Worm (Caenorhabditis elegans) whole organism, young adult: ENCODE measurements around the gene dhhc-4.

Experiments used
- B0035.1 ChIP-seq: sonication (generic microtip); optimal IDR thresholded peaks from 2 replicates; lab custom pipeline; 2016; ENCODE audit warnings: missing genetic modification characterization, mild to moderate bottlenecking, missing compliant biosample characterization, missing genotype, missing genetic modification reagents
- C06A6.2 ChIP-seq: fragments of 200-800 bp; sonication (Bioruptor generic); conservative IDR thresholded peaks from 2 replicates; pipeline ENCODE4 v1.3.6; 2022; ENCODE audit warnings: missing genetic modification characterization, missing compliant biosample characterization
- F39B2.1 ChIP-seq: fragments of 200-800 bp; sonication (Bioruptor generic); IDR thresholded peaks from 2 replicates; pipeline ENCODE4 v1.3.6; 2022; ENCODE audit warnings: missing genetic modification reagents, missing genetic modification characterization, missing compliant biosample characterization
- F49E8.2 ChIP-seq: sonication (generic microtip); optimal IDR thresholded peaks from 3 replicates; lab custom pipeline; 2017; ENCODE audit warnings: missing genetic modification characterization, mild to moderate bottlenecking, missing compliant biosample characterization, antibody characterized with exemption, moderate library complexity; ENCODE audit not compliant: insufficient read depth
- K12H6.12 ChIP-seq: fragments of 200-800 bp; sonication (Bioruptor generic); optimal IDR thresholded peaks from 2 replicates; lab custom pipeline; 2018; ENCODE audit warnings: mild to moderate bottlenecking, missing genetic modification characterization, missing compliant biosample characterization
- T26A5.8 ChIP-seq: sonication (generic microtip); optimal IDR thresholded peaks from 2 replicates; lab custom pipeline; 2016; ENCODE audit warnings: missing genetic modification characterization, missing compliant biosample characterization
- Y53F4B.3 ChIP-seq: fragments of 200-800 bp; sonication (Bioruptor generic); IDR thresholded peaks from 2 replicates; pipeline ENCODE4 v1.3.6; 2022; ENCODE audit warnings: missing genetic modification reagents, missing genetic modification characterization, missing compliant biosample characterization
- Y67H2A.10 ChIP-seq: fragments of 200-800 bp; sonication (Bioruptor generic); conservative IDR thresholded peaks from 2 replicates; pipeline ENCODE4 v1.3.6; 2022; ENCODE audit warnings: missing genetic modification reagents, missing genetic modification characterization, missing compliant biosample characterization
- Y79H2A.3 ChIP-seq: fragments of 200-800 bp; sonication (Bioruptor generic); conservative IDR thresholded peaks from 2 replicates; pipeline ENCODE4 v1.3.6; 2022; ENCODE audit warnings: missing genetic modification reagents, missing genetic modification characterization, missing compliant biosample characterization
- Y95B8A.8 ChIP-seq: fragments of 200-800 bp; sonication (Bioruptor generic); IDR thresholded peaks from 2 replicates; pipeline ENCODE4 v1.3.6; 2022; ENCODE audit warnings: missing genetic modification reagents, missing genetic modification characterization, missing compliant biosample characterization
- ama-1 ChIP-seq, 3 experiments: fragments of 150-350 bp in 1 of 3; sonication (generic microtip) in 2 of 3; optimal IDR thresholded peaks; 2 replicates each; lab custom pipeline; 2014 to 2018; ENCODE audit warnings: missing biosample characterization in 2 of 3, missing genetic modification characterization in 2 of 3, missing genetic modification reagents in 2 of 3
- atf-7 ChIP-seq: sonication (generic microtip); optimal IDR thresholded peaks from 2 replicates; lab custom pipeline; 2017; ENCODE audit warnings: mild to moderate bottlenecking, missing genetic modification characterization, missing compliant biosample characterization
- attf-3 ChIP-seq: fragments of 200-800 bp; sonication (Bioruptor generic); conservative IDR thresholded peaks from 2 replicates; pipeline ENCODE4 v1.3.6; 2022; ENCODE audit warnings: missing genetic modification reagents, missing genetic modification characterization, missing compliant biosample characterization
- ceh-100 ChIP-seq: fragments of 200-800 bp; sonication (Bioruptor generic); IDR thresholded peaks from 2 replicates; pipeline ENCODE4 v1.3.6; 2022; ENCODE audit warnings: missing genetic modification reagents, missing genetic modification characterization, missing compliant biosample characterization
- ceh-27 ChIP-seq: fragments of 200-800 bp; sonication (Bioruptor generic); optimal IDR thresholded peaks from 2 replicates; lab custom pipeline; 2018; ENCODE audit warnings: mild to moderate bottlenecking, missing genetic modification characterization, moderate library complexity, missing compliant biosample characterization
- ceh-40 ChIP-seq: fragments of 200-800 bp; sonication (Bioruptor generic); IDR thresholded peaks from 2 replicates; pipeline ENCODE4 v1.3.6; 2022; ENCODE audit warnings: missing genetic modification characterization, missing compliant biosample characterization
- ceh-58 ChIP-seq: fragments of 200-800 bp; sonication (Bioruptor generic); IDR thresholded peaks from 2 replicates; pipeline ENCODE4 v1.3.6; 2022; ENCODE audit warnings: missing genetic modification characterization, missing compliant biosample characterization
- ceh-79 ChIP-seq: sonication (generic microtip); optimal IDR thresholded peaks from 2 replicates; lab custom pipeline; 2017; ENCODE audit warnings: mild to moderate bottlenecking, missing genetic modification characterization, missing compliant biosample characterization
- ceh-91 ChIP-seq: fragments of 200-800 bp; sonication (Bioruptor generic); IDR thresholded peaks from 2 replicates; pipeline ENCODE4 v1.3.6; 2022; ENCODE audit warnings: missing genetic modification reagents, missing genetic modification characterization, missing compliant biosample characterization
- dox-1 ChIP-seq: fragments of 200-800 bp; sonication (Bioruptor generic); IDR thresholded peaks from 2 replicates; pipeline ENCODE4 v1.3.6; 2022; ENCODE audit warnings: missing genetic modification reagents, missing genetic modification characterization, missing compliant biosample characterization
- egl-44 ChIP-seq: fragments of 200-800 bp; sonication (Bioruptor generic); IDR thresholded peaks from 2 replicates; pipeline ENCODE4 v1.3.6; 2022; ENCODE audit warnings: missing genetic modification reagents, missing genetic modification characterization, missing compliant biosample characterization
- ekl-4 ChIP-seq: fragments of 200-800 bp; sonication (Bioruptor generic); IDR thresholded peaks from 2 replicates; pipeline ENCODE4 v1.3.6; 2022; ENCODE audit warnings: missing genetic modification reagents, missing genetic modification characterization, missing compliant biosample characterization
- fkh-3 ChIP-seq: sonication (generic microtip); optimal IDR thresholded peaks from 2 replicates; lab custom pipeline; 2016; ENCODE audit warnings: mild to moderate bottlenecking, missing genetic modification characterization, missing compliant biosample characterization
- gei-17 ChIP-seq: fragments of 200-800 bp; sonication (Bioruptor generic); optimal IDR thresholded peaks from 2 replicates; lab custom pipeline; 2018; ENCODE audit warnings: mild to moderate bottlenecking, missing genetic modification characterization, missing compliant biosample characterization
- him-1 ChIP-seq: sonication (generic microtip); optimal IDR thresholded peaks from 2 replicates; lab custom pipeline; 2016; ENCODE audit warnings: missing genotype, missing genetic modification reagents, missing genetic modification characterization, missing compliant biosample characterization
- hlh-26 ChIP-seq: fragments of 200-800 bp; sonication (Bioruptor generic); conservative IDR thresholded peaks from 2 replicates; pipeline ENCODE4 v1.3.6; 2022; ENCODE audit warnings: missing genetic modification reagents, missing genetic modification characterization, missing compliant biosample characterization
- hmg-1.2 ChIP-seq: fragments of 200-800 bp; sonication (Bioruptor generic); IDR thresholded peaks from 2 replicates; pipeline ENCODE4 v1.3.6; 2022; ENCODE audit warnings: missing genetic modification reagents, missing genetic modification characterization, missing compliant biosample characterization
- hmg-20 ChIP-seq: fragments of 200-800 bp; sonication (Bioruptor generic); IDR thresholded peaks from 2 replicates; pipeline ENCODE4 v1.3.6; 2022; ENCODE audit warnings: missing genetic modification reagents, missing genetic modification characterization, missing compliant biosample characterization
- lin-35 ChIP-seq, 3 experiments: fragments of 150-350 bp in 2 of 3; sonication (generic microtip) in 1 of 3; optimal IDR thresholded peaks; 2 replicates each; lab custom pipeline; 2014 to 2018; ENCODE audit warnings: missing biosample characterization in 3 of 3, missing genetic modification characterization in 3 of 3, missing genetic modification reagents in 3 of 3
- lin-40 ChIP-seq: sonication (generic microtip); optimal IDR thresholded peaks from 2 replicates; lab custom pipeline; 2016; ENCODE audit warnings: missing genetic modification characterization, mild to moderate bottlenecking, missing compliant biosample characterization, missing genotype, missing genetic modification reagents
- lir-1 ChIP-seq: fragments of 200-800 bp; sonication (Bioruptor generic); conservative IDR thresholded peaks from 2 replicates; pipeline ENCODE4 v1.3.6; 2022; ENCODE audit warnings: missing genetic modification reagents, missing genetic modification characterization, missing compliant biosample characterization
- lsy-27 ChIP-seq: sonication (generic microtip); optimal IDR thresholded peaks from 2 replicates; lab custom pipeline; 2017; ENCODE audit warnings: missing genetic modification characterization, mild to moderate bottlenecking, missing compliant biosample characterization, antibody characterized with exemption, missing genotype, borderline replicate concordance; ENCODE audit not compliant: insufficient read depth
- madf-10 ChIP-seq: sonication (generic microtip); optimal IDR thresholded peaks from 2 replicates; lab custom pipeline; 2016; ENCODE audit warnings: mild to moderate bottlenecking, missing genetic modification characterization, missing compliant biosample characterization
- mcd-1 ChIP-seq: fragments of 200-800 bp; sonication (Bioruptor generic); IDR thresholded peaks from 2 replicates; pipeline ENCODE4 v1.3.6; 2022; ENCODE audit warnings: missing genetic modification reagents, missing genetic modification characterization, missing compliant biosample characterization
- nfya-1 ChIP-seq: sonication (generic microtip); optimal IDR thresholded peaks from 2 replicates; lab custom pipeline; 2017; ENCODE audit warnings: antibody characterized with exemption, missing compliant biosample characterization, missing genetic modification characterization, borderline replicate concordance; ENCODE audit not compliant: insufficient read depth
- nhr-179 ChIP-seq: sonication (generic microtip); optimal IDR thresholded peaks from 2 replicates; lab custom pipeline; 2016; ENCODE audit warnings: mild to moderate bottlenecking, missing genetic modification characterization, missing compliant biosample characterization
- nhr-90 ChIP-seq: sonication (generic microtip); optimal IDR thresholded peaks from 2 replicates; lab custom pipeline; 2016; ENCODE audit warnings: missing genotype, mild to moderate bottlenecking, missing genetic modification characterization, missing compliant biosample characterization
- rcor-1 ChIP-seq: fragments of 200-800 bp; sonication (Bioruptor generic); IDR thresholded peaks from 2 replicates; pipeline ENCODE4 v1.3.6; 2022; ENCODE audit warnings: missing genetic modification reagents, missing genetic modification characterization, missing compliant biosample characterization
- rpc-1 ChIP-seq, 2 experiments: fragments of 150-350 bp in 1 of 2; sonication (generic microtip) in 1 of 2; optimal IDR thresholded peaks; 2 replicates each; lab custom pipeline; 2014 to 2018; ENCODE audit warnings: missing biosample characterization in 1 of 2, missing genetic modification characterization in 1 of 2, missing genetic modification reagents in 1 of 2, missing genotype in 1 of 2
- snpc-1.1 ChIP-seq: sonication (generic microtip); optimal IDR thresholded peaks from 2 replicates; lab custom pipeline; 2017; ENCODE audit warnings: missing genetic modification characterization, mild to moderate bottlenecking, missing compliant biosample characterization, antibody characterized with exemption, moderate library complexity, missing genotype, missing genetic modification reagents; ENCODE audit not compliant: insufficient read depth
- tbp1 ChIP-seq: fragments of 200-800 bp; sonication (Bioruptor generic); optimal IDR thresholded peaks from 2 replicates; lab custom pipeline; 2018; ENCODE audit warnings: mild to moderate bottlenecking, missing genetic modification characterization, missing compliant biosample characterization
- tbx-9 ChIP-seq: sonication (generic microtip); optimal IDR thresholded peaks from 2 replicates; lab custom pipeline; 2016; ENCODE audit warnings: borderline replicate concordance, missing genetic modification characterization, inconsistent platforms, missing compliant biosample characterization
- tlf-1 ChIP-seq: fragments of 200-800 bp; sonication (Bioruptor generic); optimal IDR thresholded peaks from 2 replicates; lab custom pipeline; 2018; ENCODE audit warnings: mild to moderate bottlenecking, missing genetic modification characterization, missing compliant biosample characterization
- unc-130 ChIP-seq: sonication (generic microtip); optimal IDR thresholded peaks from 2 replicates; lab custom pipeline; 2016; ENCODE audit warnings: missing genetic modification reagents, missing genetic modification characterization, missing compliant biosample characterization
- ztf-28 ChIP-seq: fragments of 200-800 bp; sonication (Bioruptor generic); IDR thresholded peaks from 2 replicates; pipeline ENCODE4 v1.3.6; 2022; ENCODE audit warnings: missing genetic modification reagents, missing genetic modification characterization, missing compliant biosample characterization
- ztf-6 ChIP-seq: fragments of 200-800 bp; sonication (Bioruptor generic); IDR thresholded peaks from 2 replicates; pipeline ENCODE4 v1.3.6; 2022; ENCODE audit warnings: missing genetic modification reagents, missing genetic modification characterization, missing compliant biosample characterization

dhhc-4 gene

ce11 chrIII:9867780-9868503, at the start of gene dhhc-4 (continued):
- no peak for TF ChIP-seq dox-1 (GFP tag; lab: Robert Waterston, UW)
- TF ChIP-seq ama-1 (optimal IDR thresholded peaks at IDR 0.05; lab: Kevin White, UChicago): no peak
- no peak for TF ChIP-seq ama-1 (GFP tag; optimal IDR thresholded peaks at IDR 0.05; lab: Kevin White, UChicago)
- TF ChIP-seq nfya-1 (tag; lab: Kevin White, UChicago): no peak
- no peak for TF ChIP-seq lsy-27
- no peak for TF ChIP-seq tbx-9 (tag; lab: Kevin White, UChicago)
- TF ChIP-seq B0035.1: no peak
- no peak for TF ChIP-seq nhr-179
- TF ChIP-seq lin-35 (GFP tag; optimal IDR thresholded peaks at IDR 0.05; lab: Kevin White, UChicago): peak in 1 of 3 experiments; percentile 89
- TF ChIP-seq ceh-100: peak; percentile 33; the same call in 1 of the 2 replicates
- no peak for TF ChIP-seq ceh-58
- TF ChIP-seq ceh-91 (GFP tag; lab: Robert Waterston, UW): no peak
- TF ChIP-seq ztf-6 (GFP tag; lab: Robert Waterston, UW): no peak
- no peak for TF ChIP-seq hmg-1.2 (GFP tag; lab: Robert Waterston, UW)
- TF ChIP-seq gei-17 (GFP tag; lab: Kevin White, UChicago): no peak
- no peak for TF ChIP-seq ztf-28
- TF ChIP-seq ceh-40 (GFP tag; lab: Robert Waterston, UW): no peak
- TF ChIP-seq attf-3 (GFP tag; lab: Robert Waterston, UW): no peak
- no peak for TF ChIP-seq F39B2.1 (GFP tag; lab: Robert Waterston, UW)
- TF ChIP-seq tbp1 (GFP tag; lab: Kevin White, UChicago): no peak
- TF ChIP-seq Y67H2A.10 (GFP tag; lab: Robert Waterston, UW): no peak
- peak; percentile 42 for TF ChIP-seq K12H6.12 (tag; lab: Kevin White, UChicago)
- TF ChIP-seq Y53F4B.3: no peak
- TF ChIP-seq C06A6.2 (GFP tag; lab: Robert Waterston, UW): no peak
- peak; percentile 46; the same call in 1 of the 2 replicates for TF ChIP-seq hmg-20 (GFP tag; lab: Robert Waterston, UW)
- no peak for TF ChIP-seq T26A5.8 (tag; lab: Kevin White, UChicago)
- TF ChIP-seq lin-40 (tag; lab: Kevin White, UChicago): peak; percentile 55
- no peak for TF ChIP-seq ekl-4 (GFP tag; lab: Robert Waterston, UW)
- no peak for TF ChIP-seq snpc-1.1 (tag; lab: Kevin White, UChicago)
- TF ChIP-seq rpc-1 (optimal IDR thresholded peaks at IDR 0.05; lab: Kevin White, UChicago): no peak
- TF ChIP-seq rpc-1 (tag; optimal IDR thresholded peaks at IDR 0.05; lab: Kevin White, UChicago): no peak
- 0 out of 2 replicates have a peak, but pooled peaks have one; percentile 41 for TF ChIP-seq rcor-1 (GFP tag; lab: Robert Waterston, UW)
- no peak for TF ChIP-seq hlh-26
- TF ChIP-seq nhr-90 (tag; lab: Kevin White, UChicago): no peak
- peak; percentile 83 for TF ChIP-seq unc-130
- TF ChIP-seq ceh-27 (GFP tag; lab: Kevin White, UChicago): peak; percentile 82
- TF ChIP-seq Y79H2A.3 (GFP tag; lab: Robert Waterston, UW): no peak
- no peak for TF ChIP-seq F49E8.2 (tag; lab: Kevin White, UChicago)
- no peak for TF ChIP-seq him-1 (tag; lab: Kevin White, UChicago)
- TF ChIP-seq atf-7 (tag; lab: Kevin White, UChicago): no peak
- peak; percentile 50 for TF ChIP-seq lir-1 (GFP tag; lab: Robert Waterston, UW)
- TF ChIP-seq tlf-1: peak; percentile 44
- TF ChIP-seq madf-10: peak; percentile 62
- no peak for TF ChIP-seq fkh-3 (tag; lab: Kevin White, UChicago)
- no peak for TF ChIP-seq mcd-1 (GFP tag; lab: Robert Waterston, UW)
- TF ChIP-seq Y95B8A.8: no peak
- TF ChIP-seq egl-44 (GFP tag; lab: Robert Waterston, UW): no peak
- no peak for TF ChIP-seq ceh-79 (tag; lab: Kevin White, UChicago)
